Comparison of ENCODE assay signal across 3 fruit fly cellular contexts in the genomic region with DNA sequence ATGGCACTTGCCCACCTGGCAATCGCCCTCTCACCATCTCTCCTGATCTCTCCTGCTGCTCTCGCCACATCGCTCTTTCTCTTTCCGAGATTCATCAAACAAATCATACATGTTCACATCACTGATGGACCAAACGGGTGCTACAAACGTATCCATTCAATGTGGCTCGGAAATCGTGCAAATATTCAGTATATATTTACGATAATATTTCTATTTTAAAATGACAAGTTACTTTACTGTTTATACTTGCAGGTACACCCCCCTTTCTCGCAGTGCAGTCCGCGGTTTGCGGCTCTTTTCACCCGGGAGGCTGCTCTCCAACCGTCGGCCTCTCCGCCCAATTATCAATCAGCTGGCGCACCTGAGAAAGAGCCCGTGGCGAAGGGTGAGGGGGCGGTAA.
A peak's percentile ranks its signal among the peaks of the same experiment; 100 is the strongest.
TF ChIP-seq lines count a peak whose summit lies in the region.

No protein-coding gene starts in this region.

TF ChIP-seq in whole organism, embryonic, 481 proteins besides CTCF, POLR2A, EP300 and RAD21 (continued from another document and continues in another):
- TF ChIP-seq HLH4C (GFP tag; IDR thresholded peaks at IDR 0.05; lab: Robert Waterston, UW; ENCODE audit: partially characterized antibody) (0 out of 3 replicates have a peak, but pooled peaks have one; percentile 19), sens (GFP tag; lab: Kevin White, UChicago) (peak; percentile 56), Optix (GFP tag; IDR thresholded peaks at IDR 0.05; lab: Robert Waterston, UW) (0 out of 3 replicates have a peak, but pooled peaks have one; percentile 19), hkb (optimal IDR thresholded peaks at IDR 0.05; lab: Kevin White, UChicago) (no peak), hkb (GFP tag; IDR thresholded peaks at IDR 0.05; lab: Robert Waterston, UW) (peak; percentile 25; the same call in 1 of the 2 replicates), Xrp1 (GFP tag; IDR thresholded peaks at IDR 0.05; lab: Robert Waterston, UW) (0 out of 2 replicates have a peak, but pooled peaks have one; percentile 18), tgo (GFP tag; IDR thresholded peaks at IDR 0.05; lab: Robert Waterston, UW) (0 out of 3 replicates have a peak, but pooled peaks have one; percentile 32), CG6813 (GFP tag; optimal IDR thresholded peaks at IDR 0.05; lab: Kevin White, UChicago) (no peak), lmd (GFP tag; IDR thresholded peaks at IDR 0.05; lab: Robert Waterston, UW) (peak; percentile 38; the same call in 1 of the 2 replicates), H2.0 (GFP tag; IDR thresholded peaks at IDR 0.05; lab: Robert Waterston, UW) (0 out of 2 replicates have a peak, but pooled peaks have one; percentile 28), ttk (GFP tag; IDR thresholded peaks at IDR 0.05; lab: Robert Waterston, UW) (peak; percentile 38; the same call in 1 of the 2 replicates), CG12659 (GFP tag; optimal IDR thresholded peaks at IDR 0.05; lab: Kevin White, UChicago) (peak; percentile 16), ken (GFP tag; IDR thresholded peaks at IDR 0.05; lab: Robert Waterston, UW) (peak; percentile 50; the same call in 1 of the 3 replicates), slbo (GFP tag; IDR thresholded peaks at IDR 0.05; lab: Robert Waterston, UW) (peak; percentile 54), CG5180 (GFP tag; optimal IDR thresholded peaks at IDR 0.05; lab: Kevin White, UChicago) (peak; percentile 19), CG3065 (GFP tag; optimal IDR thresholded peaks at IDR 0.05; lab: Kevin White, UChicago) (no peak), Ptx1 (GFP tag; IDR thresholded peaks at IDR 0.05; lab: Robert Waterston, UW) (peak; percentile 30; the same call in 1 of the 2 replicates), Side (GFP tag; optimal IDR thresholded peaks at IDR 0.05; lab: Kevin White, UChicago) (no peak), CG16863 (GFP tag; optimal IDR thresholded peaks at IDR 0.05; lab: Kevin White, UChicago) (no peak), CG13624 (GFP tag; optimal IDR thresholded peaks at IDR 0.05; lab: Kevin White, UChicago) (no peak), Xbp1 (GFP tag; optimal IDR thresholded peaks at IDR 0.05; lab: Kevin White, UChicago) (peak; percentile 14), Drgx (GFP tag; IDR thresholded peaks at IDR 0.05; lab: Robert Waterston, UW) (peak; percentile 87), CG2120 (GFP tag; optimal IDR thresholded peaks at IDR 0.05; lab: Kevin White, UChicago) (peak; percentile 17), E2f2 (GFP tag; IDR thresholded peaks at IDR 0.05; lab: Robert Waterston, UW) (peak; percentile 20; the same call in 1 of the 2 replicates), Fer3 (tag; optimal IDR thresholded peaks at IDR 0.05; lab: Kevin White, UChicago) (no peak), schlank (tag; optimal IDR thresholded peaks at IDR 0.05; lab: Kevin White, UChicago) (no peak), mirr (GFP tag; optimal IDR thresholded peaks at IDR 0.05; lab: Kevin White, UChicago) (no peak), CG13424 (tag; optimal IDR thresholded peaks at IDR 0.05; lab: Kevin White, UChicago) (peak; percentile 22), CG5953 (GFP tag; IDR thresholded peaks at IDR 0.05; lab: Robert Waterston, UW) (peak; percentile 45), Trl (optimal IDR thresholded peaks at IDR 0.05; lab: Kevin White, UChicago) (peak; percentile 9 to 59), Trl (GFP tag; optimal IDR thresholded peaks at IDR 0.05; lab: Kevin White, UChicago) (no peak), zfh1 (GFP tag; IDR thresholded peaks at IDR 0.05; lab: Robert Waterston, UW) (peak; percentile 45; the same call in 1 of the 3 replicates), CG7839 (tag; optimal IDR thresholded peaks at IDR 0.05; lab: Kevin White, UChicago) (no peak), wor (GFP tag; IDR thresholded peaks at IDR 0.05; lab: Robert Waterston, UW) (peak; percentile 27; the same call in 1 of the 2 replicates), dysf (GFP tag; IDR thresholded peaks at IDR 0.05; lab: Robert Waterston, UW) (peak; percentile 56), Antp (GFP tag; optimal IDR thresholded peaks at IDR 0.05; lab: Kevin White, UChicago) (no peak), ci (GFP tag; IDR thresholded peaks at IDR 0.05; lab: Robert Waterston, UW) (peak; percentile 71; the same call in 2 of the 3 replicates), CG17802 (tag; optimal IDR thresholded peaks at IDR 0.05; lab: Kevin White, UChicago) (no peak), scrt (GFP tag; optimal IDR thresholded peaks at IDR 0.05; lab: Kevin White, UChicago) (no peak)

TF ChIP-seq in whole organism, prepupa, 60 proteins besides CTCF, POLR2A, EP300 and RAD21 (continued from another document):
- TF ChIP-seq Hr4 (GFP tag; optimal IDR thresholded peaks at IDR 0.05; lab: Kevin White, UChicago) = peak; percentile 88
- peak; percentile 74 for TF ChIP-seq achi (GFP tag; optimal IDR thresholded peaks at IDR 0.05; lab: Kevin White, UChicago)
- peak; percentile 31 for TF ChIP-seq CG1621 (tag; optimal IDR thresholded peaks at IDR 0.05; lab: Kevin White, UChicago)
- peak; percentile 84 for TF ChIP-seq CG6276 (GFP tag; optimal IDR thresholded peaks at IDR 0.05; lab: Kevin White, UChicago)
- TF ChIP-seq Hr39 (GFP tag; optimal IDR thresholded peaks at IDR 0.05; lab: Kevin White, UChicago) = no peak
- TF ChIP-seq CG3919 (GFP tag; optimal IDR thresholded peaks at IDR 0.05; lab: Kevin White, UChicago) = peak; percentile 74
- peak; percentile 70; the same call in 1 of the 2 replicates for TF ChIP-seq CG11294 (GFP tag; IDR thresholded peaks at IDR 0.05; lab: Robert Waterston, UW)
- TF ChIP-seq CG6792 (GFP tag; optimal IDR thresholded peaks at IDR 0.05; lab: Kevin White, UChicago) = peak; percentile 64
- peak; percentile 87 for TF ChIP-seq dac (GFP tag; optimal IDR thresholded peaks at IDR 0.05; lab: Kevin White, UChicago)
- peak; percentile 70 for TF ChIP-seq net (GFP tag; optimal IDR thresholded peaks at IDR 0.05; lab: Kevin White, UChicago)
- TF ChIP-seq CG9139 (GFP tag; optimal IDR thresholded peaks at IDR 0.05; lab: Kevin White, UChicago) = no peak
- TF ChIP-seq vri (GFP tag; optimal IDR thresholded peaks at IDR 0.05; lab: Kevin White, UChicago) = peak; percentile 57
- peak; percentile 93 for TF ChIP-seq eg (GFP tag; IDR thresholded peaks at IDR 0.05; lab: Robert Waterston, UW)
- peak; percentile 8 for TF ChIP-seq CG3032 (tag; optimal IDR thresholded peaks at IDR 0.05; lab: Kevin White, UChicago)
- TF ChIP-seq CG11762 (GFP tag; optimal IDR thresholded peaks at IDR 0.05; lab: Kevin White, UChicago; ENCODE audit: insufficient read depth) = peak; percentile 49
- TF ChIP-seq topi (GFP tag; optimal IDR thresholded peaks at IDR 0.05; lab: Kevin White, UChicago) = peak; percentile 77
- no peak for TF ChIP-seq ss (GFP tag; optimal IDR thresholded peaks at IDR 0.05; lab: Kevin White, UChicago)
- TF ChIP-seq CG34406 (GFP tag; optimal IDR thresholded peaks at IDR 0.05; lab: Kevin White, UChicago) = peak; percentile 65
- peak; percentile 75 for TF ChIP-seq OdsH (GFP tag; optimal IDR thresholded peaks at IDR 0.05; lab: Kevin White, UChicago)
- TF ChIP-seq Met (GFP tag; optimal IDR thresholded peaks at IDR 0.05; lab: Kevin White, UChicago) = no peak
- peak; percentile 67 for TF ChIP-seq acj6 (GFP tag; optimal IDR thresholded peaks at IDR 0.05; lab: Kevin White, UChicago)
- TF ChIP-seq Blimp-1 (GFP tag; optimal IDR thresholded peaks at IDR 0.05; lab: Kevin White, UChicago) = no peak
- peak; percentile 41 for TF ChIP-seq Ets21C (GFP tag; optimal IDR thresholded peaks at IDR 0.05; lab: Kevin White, UChicago)
- TF ChIP-seq fd85E (GFP tag; optimal IDR thresholded peaks at IDR 0.05; lab: Kevin White, UChicago) = no peak
- no peak for TF ChIP-seq CG10669 (GFP tag; optimal IDR thresholded peaks at IDR 0.05; lab: Kevin White, UChicago)
- TF ChIP-seq salr (GFP tag; optimal IDR thresholded peaks at IDR 0.05; lab: Kevin White, UChicago) = peak in 1 of 2 experiments; percentile 49
- peak; percentile 69 for TF ChIP-seq lz (GFP tag; optimal IDR thresholded peaks at IDR 0.05; lab: Kevin White, UChicago)
- TF ChIP-seq Eip93F (GFP tag; optimal IDR thresholded peaks at IDR 0.05; lab: Kevin White, UChicago) = peak; percentile 73
- TF ChIP-seq CG15336 (GFP tag; IDR thresholded peaks at IDR 0.05; lab: Robert Waterston, UW) = peak; percentile 93
- TF ChIP-seq CG8319 (GFP tag; optimal IDR thresholded peaks at IDR 0.05; lab: Kevin White, UChicago) = peak; percentile 35
- TF ChIP-seq CG11902 (GFP tag; optimal IDR thresholded peaks at IDR 0.05; lab: Kevin White, UChicago) = peak; percentile 33
- TF ChIP-seq Sox14 (GFP tag; optimal IDR thresholded peaks at IDR 0.05; lab: Kevin White, UChicago) = peak; percentile 60
- TF ChIP-seq Sox15 (GFP tag; optimal IDR thresholded peaks at IDR 0.05; lab: Kevin White, UChicago) = peak; percentile 38
- TF ChIP-seq spab (GFP tag; optimal IDR thresholded peaks at IDR 0.05; lab: Kevin White, UChicago) = no peak
- TF ChIP-seq CG6163 (GFP tag; IDR thresholded peaks at IDR 0.05; lab: Robert Waterston, UW) = peak; percentile 90
- TF ChIP-seq CG31627 (GFP tag; optimal IDR thresholded peaks at IDR 0.05; lab: Kevin White, UChicago) = peak; percentile 71
- TF ChIP-seq Ets96B (tag; optimal IDR thresholded peaks at IDR 0.05; lab: Kevin White, UChicago) = peak; percentile 38
- peak; percentile 75 for TF ChIP-seq cyc (GFP tag; optimal IDR thresholded peaks at IDR 0.05; lab: Kevin White, UChicago)
- TF ChIP-seq fd59A (GFP tag; optimal IDR thresholded peaks at IDR 0.05; lab: Kevin White, UChicago) = no peak
- peak; percentile 78 for TF ChIP-seq Sox102F (GFP tag; optimal IDR thresholded peaks at IDR 0.05; lab: Kevin White, UChicago)

TF ChIP-seq in whole organism, wandering third instar larva, 38 proteins besides CTCF, POLR2A, EP300 and RAD21 (continued from another document):
- TF ChIP-seq GATAd (GFP tag; optimal IDR thresholded peaks at IDR 0.05; lab: Kevin White, UChicago) = no peak
- TF ChIP-seq Hnf4 (GFP tag; optimal IDR thresholded peaks at IDR 0.05; lab: Kevin White, UChicago) = no peak
- no peak for TF ChIP-seq Hr83 (GFP tag; optimal IDR thresholded peaks at IDR 0.05; lab: Kevin White, UChicago; ENCODE audit: poor library complexity, severe bottlenecking)
- peak in 1 of 2 experiments; percentile 74 for TF ChIP-seq foxo (GFP tag; optimal IDR thresholded peaks at IDR 0.05; lab: Kevin White, UChicago)
- TF ChIP-seq Dif (GFP tag; optimal IDR thresholded peaks at IDR 0.05; lab: Kevin White, UChicago; ENCODE audit: partially characterized antibody) = peak; percentile 2
- no peak for TF ChIP-seq Dfd (GFP tag; optimal IDR thresholded peaks at IDR 0.05; lab: Kevin White, UChicago)
- TF ChIP-seq Myc (optimal IDR thresholded peaks at IDR 0.05; lab: Kevin White, UChicago) = no peak
- no peak for TF ChIP-seq usp (GFP tag; optimal IDR thresholded peaks at IDR 0.05; lab: Kevin White, UChicago)
- TF ChIP-seq Sp1 (GFP tag; optimal IDR thresholded peaks at IDR 0.05; lab: Kevin White, UChicago) = peak; percentile 55
- TF ChIP-seq Abd-B (GFP tag; optimal IDR thresholded peaks at IDR 0.05; lab: Kevin White, UChicago) = no peak
- peak; percentile 54 for TF ChIP-seq psq (GFP tag; optimal IDR thresholded peaks at IDR 0.05; lab: Kevin White, UChicago)
- TF ChIP-seq dl (GFP tag; optimal IDR thresholded peaks at IDR 0.05; lab: Kevin White, UChicago; ENCODE audit: insufficient read depth in 1 of 2, partially characterized antibody in 2 of 2) = no peak
- TF ChIP-seq sage (GFP tag; optimal IDR thresholded peaks at IDR 0.05; lab: Kevin White, UChicago) = peak; percentile 22
- TF ChIP-seq OdsH (GFP tag; optimal IDR thresholded peaks at IDR 0.05; lab: Kevin White, UChicago) = peak; percentile 74
- no peak for TF ChIP-seq Hr78 (GFP tag; optimal IDR thresholded peaks at IDR 0.05; lab: Kevin White, UChicago)
